Worm (Caenorhabditis elegans) whole organism, midembryonic: ENCODE results near the gene wdr-31.

Experiments used
- T22C8.4 ChIP-seq: fragments of 200-800 bp; sonication (Bioruptor generic); IDR thresholded peaks from 2 replicates; pipeline ENCODE4 v1.3.6; 2022; ENCODE audit warnings: missing genetic modification characterization, missing compliant biosample characterization
- cog-1 ChIP-seq: sonication (generic microtip); optimal IDR thresholded peaks from 2 replicates; lab custom pipeline; 2016; ENCODE audit warnings: missing genetic modification characterization, missing compliant biosample characterization
- flt-1 ChIP-seq: fragments of 200-800 bp; sonication (Bioruptor generic); IDR thresholded peaks from 2 replicates; pipeline ENCODE4 v1.3.6; 2022; ENCODE audit warnings: missing genetic modification characterization, missing compliant biosample characterization
- klf-2 ChIP-seq: fragments of 200-800 bp; sonication (Bioruptor generic); conservative IDR thresholded peaks from 2 replicates; pipeline ENCODE4 v1.3.6; 2022; ENCODE audit warnings: missing genetic modification reagents, missing genetic modification characterization, missing compliant biosample characterization
- med-1 ChIP-seq: sonication (generic microtip); optimal IDR thresholded peaks from 2 replicates; lab custom pipeline; 2017; ENCODE audit warnings: missing genetic modification characterization, mild to moderate bottlenecking, missing compliant biosample characterization, antibody characterized with exemption, missing genetic modification reagents; ENCODE audit not compliant: insufficient read depth
- ref-1 ChIP-seq: fragments of 200-800 bp; sonication (Bioruptor generic); conservative IDR thresholded peaks from 2 replicates; pipeline ENCODE4 v1.3.6; 2022; ENCODE audit warnings: missing genetic modification reagents, missing genetic modification characterization, missing compliant biosample characterization
- tab-1 ChIP-seq: fragments of 200-800 bp; sonication (Bioruptor generic); IDR thresholded peaks from 2 replicates; pipeline ENCODE4 v1.3.6; 2022; ENCODE audit warnings: missing genetic modification characterization, missing compliant biosample characterization
- ztf-23 ChIP-seq: fragments of 200-800 bp; sonication (Bioruptor generic); IDR thresholded peaks from 2 replicates; pipeline ENCODE4 v1.3.6; 2022; ENCODE audit warnings: missing genetic modification reagents, missing genetic modification characterization, missing compliant biosample characterization
- ztf-29 ChIP-seq: fragments of 200-800 bp; sonication (Bioruptor generic); IDR thresholded peaks from 2 replicates; pipeline ENCODE4 v1.3.6; 2022; ENCODE audit warnings: missing genetic modification reagents, missing genetic modification characterization, missing compliant biosample characterization

The wdr-31 gene

ce11 chrII:2766331-2766730, 31.2 kb upstream of the wdr-31 start, which contains the start of gene F08D12.15:
F08D12.15 (plus strand) TSS chrII:2766631.
- TF ChIP-seq flt-1 (GFP tag; lab: Robert Waterston, UW) (no peak), klf-2 (GFP tag; lab: Robert Waterston, UW) (0 out of 2 replicates have a peak, but pooled peaks have one; percentile 5), ztf-23 (GFP tag; lab: Robert Waterston, UW) (no peak), ztf-29 (GFP tag; lab: Robert Waterston, UW) (no peak)

ce11 chrII:2764664-2765063, 29.6 kb upstream of the wdr-31 start, which contains the start of gene fbxb-108:
fbxb-108 (plus strand) TSS chrII:2764964.
- TF ChIP-seq flt-1 (GFP tag; lab: Robert Waterston, UW) (no peak), ztf-29 (GFP tag; lab: Robert Waterston, UW) (no peak), cog-1 (tag; lab: Kevin White, UChicago) (no peak), ztf-23 (GFP tag; lab: Robert Waterston, UW) (no peak), klf-2 (GFP tag; lab: Robert Waterston, UW) (no peak), med-1 (GFP tag; lab: Kevin White, UChicago) (no peak), tab-1 (no peak), T22C8.4 (GFP tag; lab: Robert Waterston, UW) (no peak), ref-1 (GFP tag; lab: Robert Waterston, UW) (no peak)

- TF ChIP-seq tab-1 (no peak), ztf-23 (GFP tag; lab: Robert Waterston, UW) (no peak), med-1 (GFP tag; lab: Kevin White, UChicago) (no peak)
These were observed 27.0 kb upstream of the wdr-31 start, which contains the start of gene fbxb-106 for ce11 chrII:2762108-2762507. fbxb-106 (plus strand) TSS chrII:2762408.

ce11 chrII:2758476-2758875, 23.4 kb upstream of the wdr-31 start, which contains the start of gene fbxb-107:
fbxb-107 (plus strand) TSS chrII:2758772.
- TF ChIP-seq ref-1 (GFP tag; lab: Robert Waterston, UW) (no peak), flt-1 (GFP tag; lab: Robert Waterston, UW) (no peak), klf-2 (GFP tag; lab: Robert Waterston, UW) (no peak), cog-1 (tag; lab: Kevin White, UChicago) (no peak), T22C8.4 (GFP tag; lab: Robert Waterston, UW) (peak; percentile 18; the same call in 1 of the 2 replicates), med-1 (GFP tag; lab: Kevin White, UChicago) (no peak)

- TF ChIP-seq flt-1 (GFP tag; lab: Robert Waterston, UW) (no peak), cog-1 (tag; lab: Kevin White, UChicago) (no peak), tab-1 (no peak)
These were observed 22.9 kb upstream of the wdr-31 start, which contains the start of gene F29A7.8 for ce11 chrII:2757954-2758353. F29A7.8 (minus strand) TSS chrII:2758054.

- TF ChIP-seq ref-1 (GFP tag; lab: Robert Waterston, UW) = no peak
- TF ChIP-seq T22C8.4 (GFP tag; lab: Robert Waterston, UW) = no peak
- TF ChIP-seq flt-1 (GFP tag; lab: Robert Waterston, UW) = no peak
- TF ChIP-seq med-1 (GFP tag; lab: Kevin White, UChicago) = no peak
- TF ChIP-seq tab-1 = no peak
- no peak for TF ChIP-seq ztf-29 (GFP tag; lab: Robert Waterston, UW)
- no peak for TF ChIP-seq ztf-23 (GFP tag; lab: Robert Waterston, UW)
- TF ChIP-seq klf-2 (GFP tag; lab: Robert Waterston, UW) = no peak
- TF ChIP-seq cog-1 (tag; lab: Kevin White, UChicago) = no peak
These were observed 21.3 kb upstream of the wdr-31 start for ce11 chrII:2756351-2756750.

- TF ChIP-seq ztf-29 (GFP tag; lab: Robert Waterston, UW) (no peak), flt-1 (GFP tag; lab: Robert Waterston, UW) (no peak), ref-1 (GFP tag; lab: Robert Waterston, UW) (no peak)
These were observed 19.5 kb upstream of the wdr-31 start for ce11 chrII:2754595-2754994.

- no peak for TF ChIP-seq T22C8.4 (GFP tag; lab: Robert Waterston, UW)
- no peak for TF ChIP-seq tab-1
- no peak for TF ChIP-seq med-1 (GFP tag; lab: Kevin White, UChicago)
- TF ChIP-seq klf-2 (GFP tag; lab: Robert Waterston, UW) = no peak
- TF ChIP-seq ztf-23 (GFP tag; lab: Robert Waterston, UW) = no peak
- no peak for TF ChIP-seq flt-1 (GFP tag; lab: Robert Waterston, UW)
These were observed 17.9 kb upstream of the wdr-31 start, which contains the start of gene F29A7.3 for ce11 chrII:2752999-2753398. F29A7.3 (plus strand) TSS chrII:2753299.

- TF ChIP-seq ztf-29 (GFP tag; lab: Robert Waterston, UW) (no peak), T22C8.4 (GFP tag; lab: Robert Waterston, UW) (no peak), klf-2 (GFP tag; lab: Robert Waterston, UW) (no peak), flt-1 (GFP tag; lab: Robert Waterston, UW) (peak; percentile 65), med-1 (GFP tag; lab: Kevin White, UChicago) (no peak), tab-1 (no peak), ref-1 (GFP tag; lab: Robert Waterston, UW) (no peak), cog-1 (tag; lab: Kevin White, UChicago) (peak; percentile 20), ztf-23 (GFP tag; lab: Robert Waterston, UW) (peak; percentile 72; the same call in 1 of the 2 replicates)
These were observed 17.4 kb upstream of the wdr-31 start, which contains the start of gene F29A7.6 for ce11 chrII:2752536-2752935. F29A7.6 (minus strand) TSS chrII:2752611.

ce11 chrII:2751278-2751677, 16.2 kb upstream of the wdr-31 start:
- TF ChIP-seq ref-1 (GFP tag; lab: Robert Waterston, UW) (no peak), ztf-29 (GFP tag; lab: Robert Waterston, UW) (no peak), ztf-23 (GFP tag; lab: Robert Waterston, UW) (no peak), klf-2 (GFP tag; lab: Robert Waterston, UW) (no peak), med-1 (GFP tag; lab: Kevin White, UChicago) (no peak), T22C8.4 (GFP tag; lab: Robert Waterston, UW) (no peak), tab-1 (no peak), cog-1 (tag; lab: Kevin White, UChicago) (no peak), flt-1 (GFP tag; lab: Robert Waterston, UW) (no peak)
